Worm (Caenorhabditis elegans) whole organism, young adult: Measurements from ENCODE around the gene Y39A1A.3.

Experiments
- B0035.1 ChIP-seq: sonication (generic microtip); optimal IDR thresholded peaks from 2 replicates; lab custom pipeline; 2016; ENCODE audit warnings: missing genetic modification characterization, mild to moderate bottlenecking, missing compliant biosample characterization, missing genotype, missing genetic modification reagents
- D2030.7 ChIP-seq: fragments of 200-800 bp; sonication (Bioruptor generic); IDR thresholded peaks from 2 replicates; pipeline ENCODE4 v1.3.6; 2022; ENCODE audit warnings: missing genetic modification reagents, missing genetic modification characterization, missing compliant biosample characterization
- F10E7.11 ChIP-seq: sonication (generic microtip); optimal IDR thresholded peaks from 2 replicates; lab custom pipeline; 2017; ENCODE audit warnings: mild to moderate bottlenecking, missing genetic modification characterization, moderate library complexity, missing compliant biosample characterization
- K11D2.4 ChIP-seq: fragments of 200-800 bp; sonication (Bioruptor generic); IDR thresholded peaks from 2 replicates; pipeline ENCODE4 v1.3.6; 2022; ENCODE audit warnings: missing genetic modification reagents, missing genetic modification characterization, missing compliant biosample characterization
- Y95B8A.8 ChIP-seq: fragments of 200-800 bp; sonication (Bioruptor generic); IDR thresholded peaks from 2 replicates; pipeline ENCODE4 v1.3.6; 2022; ENCODE audit warnings: missing genetic modification reagents, missing genetic modification characterization, missing compliant biosample characterization
- atf-7 ChIP-seq: sonication (generic microtip); optimal IDR thresholded peaks from 2 replicates; lab custom pipeline; 2017; ENCODE audit warnings: mild to moderate bottlenecking, missing genetic modification characterization, missing compliant biosample characterization
- attf-3 ChIP-seq: fragments of 200-800 bp; sonication (Bioruptor generic); conservative IDR thresholded peaks from 2 replicates; pipeline ENCODE4 v1.3.6; 2022; ENCODE audit warnings: missing genetic modification reagents, missing genetic modification characterization, missing compliant biosample characterization
- attf-6 ChIP-seq: fragments of 200-800 bp; sonication (Bioruptor generic); IDR thresholded peaks from 2 replicates; pipeline ENCODE4 v1.3.6; 2022; ENCODE audit warnings: missing genetic modification reagents, missing genetic modification characterization, missing compliant biosample characterization
- cebp-1 ChIP-seq, 2 experiments: fragments of 200-800 bp in 1 of 2; sonication (Bioruptor generic) in 1 of 2; sonication (generic microtip) in 1 of 2; IDR thresholded peaks in 1 of 2; optimal IDR thresholded peaks in 1 of 2; 2 replicates each; pipeline versions ENCODE4 v1.3.6 to Lab custom; 2017 to 2022; ENCODE audit warnings: missing compliant biosample characterization in 2 of 2, missing genetic modification characterization in 2 of 2, mild to moderate bottlenecking in 1 of 2, missing genetic modification reagents in 1 of 2, moderate library complexity in 1 of 2
- cebp-2 ChIP-seq: fragments of 200-800 bp; sonication (Bioruptor generic); IDR thresholded peaks from 2 replicates; pipeline ENCODE4 v1.3.6; 2022; ENCODE audit warnings: missing genetic modification characterization, missing compliant biosample characterization
- dox-1 ChIP-seq: fragments of 200-800 bp; sonication (Bioruptor generic); IDR thresholded peaks from 2 replicates; pipeline ENCODE4 v1.3.6; 2022; ENCODE audit warnings: missing genetic modification reagents, missing genetic modification characterization, missing compliant biosample characterization
- dpff-1 ChIP-seq: sonication (generic microtip); optimal IDR thresholded peaks from 2 replicates; lab custom pipeline; 2017; ENCODE audit warnings: mild to moderate bottlenecking, missing genetic modification characterization, missing compliant biosample characterization
- egl-44 ChIP-seq: fragments of 200-800 bp; sonication (Bioruptor generic); IDR thresholded peaks from 2 replicates; pipeline ENCODE4 v1.3.6; 2022; ENCODE audit warnings: missing genetic modification reagents, missing genetic modification characterization, missing compliant biosample characterization
- fkh-3 ChIP-seq: sonication (generic microtip); optimal IDR thresholded peaks from 2 replicates; lab custom pipeline; 2016; ENCODE audit warnings: mild to moderate bottlenecking, missing genetic modification characterization, missing compliant biosample characterization
- gei-17 ChIP-seq: fragments of 200-800 bp; sonication (Bioruptor generic); optimal IDR thresholded peaks from 2 replicates; lab custom pipeline; 2018; ENCODE audit warnings: mild to moderate bottlenecking, missing genetic modification characterization, missing compliant biosample characterization
- hmg-1.2 ChIP-seq: fragments of 200-800 bp; sonication (Bioruptor generic); IDR thresholded peaks from 2 replicates; pipeline ENCODE4 v1.3.6; 2022; ENCODE audit warnings: missing genetic modification reagents, missing genetic modification characterization, missing compliant biosample characterization
- lin-26 ChIP-seq: fragments of 200-800 bp; sonication (Bioruptor generic); IDR thresholded peaks from 2 replicates; pipeline ENCODE4 v1.3.6; 2022; ENCODE audit warnings: missing genetic modification reagents, missing genetic modification characterization, missing compliant biosample characterization
- lin-35 ChIP-seq, 3 experiments: fragments of 150-350 bp in 2 of 3; sonication (generic microtip) in 1 of 3; optimal IDR thresholded peaks; 2 replicates each; lab custom pipeline; 2014 to 2018; ENCODE audit warnings: missing biosample characterization in 3 of 3, missing genetic modification characterization in 3 of 3, missing genetic modification reagents in 3 of 3
- lin-54 ChIP-seq: fragments of 200-800 bp; sonication (Bioruptor generic); optimal IDR thresholded peaks from 2 replicates; lab custom pipeline; 2018; ENCODE audit warnings: mild to moderate bottlenecking, missing genetic modification characterization, missing compliant biosample characterization
- madf-6 ChIP-seq: fragments of 200-800 bp; sonication (Bioruptor generic); IDR thresholded peaks from 2 replicates; pipeline ENCODE4 v1.3.6; 2022; ENCODE audit warnings: missing genetic modification reagents, missing genetic modification characterization, missing compliant biosample characterization
- mel-28 ChIP-seq: sonication (generic microtip); optimal IDR thresholded peaks from 2 replicates; lab custom pipeline; 2016; ENCODE audit warnings: borderline replicate concordance, mild to moderate bottlenecking, missing genetic modification characterization, missing compliant biosample characterization
- mes-4 ChIP-seq: sonication (generic microtip); optimal IDR thresholded peaks from 2 replicates; lab custom pipeline; 2016; ENCODE audit warnings: missing genotype, missing genetic modification characterization, missing compliant biosample characterization
- nfyb-1 ChIP-seq: fragments of 200-800 bp; sonication (Bioruptor generic); IDR thresholded peaks from 2 replicates; pipeline ENCODE4 v1.3.6; 2022; ENCODE audit warnings: missing genetic modification reagents, missing genetic modification characterization, missing compliant biosample characterization
- pha-4 ChIP-seq: fragments of 150-350 bp; sonication (generic microtip); optimal IDR thresholded peaks from 2 replicates; lab custom pipeline; 2014; ENCODE audit warnings: missing biosample characterization, missing genetic modification reagents, missing genetic modification characterization
- sptf-2 ChIP-seq: fragments of 200-800 bp; sonication (Bioruptor generic); optimal IDR thresholded peaks from 2 replicates; lab custom pipeline; 2018; ENCODE audit warnings: mild to moderate bottlenecking, missing genetic modification characterization, missing compliant biosample characterization
- tbx-9 ChIP-seq: sonication (generic microtip); optimal IDR thresholded peaks from 2 replicates; lab custom pipeline; 2016; ENCODE audit warnings: borderline replicate concordance, missing genetic modification characterization, inconsistent platforms, missing compliant biosample characterization
- tlf-1 ChIP-seq: fragments of 200-800 bp; sonication (Bioruptor generic); optimal IDR thresholded peaks from 2 replicates; lab custom pipeline; 2018; ENCODE audit warnings: mild to moderate bottlenecking, missing genetic modification characterization, missing compliant biosample characterization
- unc-130 ChIP-seq: sonication (generic microtip); optimal IDR thresholded peaks from 2 replicates; lab custom pipeline; 2016; ENCODE audit warnings: missing genetic modification reagents, missing genetic modification characterization, missing compliant biosample characterization
- xnd-1 ChIP-seq: sonication (generic microtip); optimal IDR thresholded peaks from 2 replicates; lab custom pipeline; 2016; ENCODE audit warnings: missing genotype, missing genetic modification reagents, missing genetic modification characterization, missing compliant biosample characterization
- zim-3 ChIP-seq: sonication (generic microtip); optimal IDR thresholded peaks from 2 replicates; lab custom pipeline; 2017; ENCODE audit warnings: mild to moderate bottlenecking, missing genetic modification characterization, moderate library complexity, missing compliant biosample characterization
- ztf-18 ChIP-seq: sonication (generic microtip); optimal IDR thresholded peaks from 2 replicates; lab custom pipeline; 2016; ENCODE audit warnings: missing genotype, mild to moderate bottlenecking, missing genetic modification characterization, missing compliant biosample characterization
- ztf-22 ChIP-seq: fragments of 200-800 bp; sonication (Bioruptor generic); optimal IDR thresholded peaks from 2 replicates; lab custom pipeline; 2018; ENCODE audit warnings: mild to moderate bottlenecking, missing genetic modification characterization, moderate library complexity, missing compliant biosample characterization

Gene Y39A1A.3

DNA sequence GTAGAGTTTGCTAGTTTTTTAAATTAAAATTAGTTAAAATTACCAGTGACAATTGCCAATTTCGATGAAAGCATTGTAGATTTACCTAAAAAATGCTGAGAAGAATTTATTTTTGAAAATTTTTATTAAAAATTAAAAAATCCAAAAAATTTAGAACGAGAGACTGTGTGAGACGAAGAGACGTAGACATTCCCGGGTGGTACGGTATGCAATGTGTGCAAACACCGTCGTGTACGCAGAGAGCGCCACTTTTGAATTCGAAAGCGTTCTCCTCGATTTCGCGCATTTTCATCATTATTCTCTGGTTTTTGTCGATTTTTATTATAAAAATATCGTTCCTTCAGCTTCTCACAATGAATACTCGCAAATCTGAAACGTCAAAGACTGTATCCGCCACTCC lies 46.5 kb upstream of the Y39A1A.3 start, which contains the start of the genes dhs-11 and orc-1 (continued):
- peak; percentile 87 for TF ChIP-seq D2030.7 (GFP tag; lab: Robert Waterston, UW)
- TF ChIP-seq hmg-1.2 (GFP tag; lab: Robert Waterston, UW) = peak; percentile 99
- no peak for TF ChIP-seq fkh-3 (tag; lab: Kevin White, UChicago)
- peak; percentile 17 for TF ChIP-seq xnd-1 (tag; lab: Kevin White, UChicago)
- no peak for TF ChIP-seq ztf-18 (tag; lab: Kevin White, UChicago)
- no peak for TF ChIP-seq gei-17 (GFP tag; lab: Kevin White, UChicago)
- TF ChIP-seq attf-3 (GFP tag; lab: Robert Waterston, UW) = no peak
- TF ChIP-seq attf-6 (GFP tag; lab: Robert Waterston, UW) = no peak
- TF ChIP-seq madf-6 (GFP tag; lab: Robert Waterston, UW) = peak; percentile 84
- TF ChIP-seq unc-130 (GFP tag; lab: Kevin White, UChicago) = peak; percentile 24
- peak; percentile 67 for TF ChIP-seq dox-1 (GFP tag; lab: Robert Waterston, UW)
- no peak for TF ChIP-seq nfyb-1 (GFP tag; lab: Robert Waterston, UW)
- peak in 2 of 3 experiments; percentile 20 to 48 for TF ChIP-seq lin-35 (GFP tag; optimal IDR thresholded peaks at IDR 0.05; lab: Kevin White, UChicago)

DNA sequence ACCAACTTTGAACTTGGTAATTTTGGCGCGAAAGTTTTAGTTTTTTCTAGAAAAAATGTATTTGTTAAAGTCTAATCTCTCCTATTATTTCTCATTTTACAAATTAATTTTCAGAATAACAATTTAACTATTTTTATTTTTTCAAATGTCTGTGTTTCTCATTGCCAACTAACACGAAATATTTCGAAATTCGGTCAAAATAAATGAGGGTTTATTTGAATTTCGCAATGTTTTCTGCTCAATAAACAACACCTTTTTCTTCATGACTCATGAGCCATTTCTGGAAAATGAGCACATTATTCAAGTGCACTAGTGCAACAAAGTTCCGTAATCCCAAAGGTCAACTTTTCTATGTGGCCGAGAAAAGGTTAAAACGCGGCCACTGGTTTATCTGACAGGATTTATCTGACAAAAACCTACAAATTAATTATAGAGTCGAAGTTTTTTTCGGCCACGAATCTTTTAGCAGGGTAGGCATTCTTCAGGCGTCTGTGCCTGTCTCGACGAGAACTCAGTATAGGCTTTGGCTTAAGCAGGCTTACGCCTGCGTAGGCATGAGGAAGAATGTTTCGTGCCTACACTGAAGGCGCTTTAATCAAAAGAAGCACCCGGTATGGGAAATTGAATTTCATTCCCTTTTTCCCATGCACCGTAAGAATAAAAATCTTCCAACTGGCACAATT lies 42.2 kb upstream of the Y39A1A.3 start, which contains the start of gene Y39A1A.27:
Y39A1A.27 (plus strand) TSS at position 633 of the 683 bp plus-strand sequence.
- TF ChIP-seq mel-28 (no peak), cebp-1 (GFP tag; IDR thresholded peaks at IDR 0.05; lab: Robert Waterston, UW) (no peak), cebp-1 (tag; optimal IDR thresholded peaks at IDR 0.05; lab: Kevin White, UChicago) (peak; percentile 87)

DNA sequence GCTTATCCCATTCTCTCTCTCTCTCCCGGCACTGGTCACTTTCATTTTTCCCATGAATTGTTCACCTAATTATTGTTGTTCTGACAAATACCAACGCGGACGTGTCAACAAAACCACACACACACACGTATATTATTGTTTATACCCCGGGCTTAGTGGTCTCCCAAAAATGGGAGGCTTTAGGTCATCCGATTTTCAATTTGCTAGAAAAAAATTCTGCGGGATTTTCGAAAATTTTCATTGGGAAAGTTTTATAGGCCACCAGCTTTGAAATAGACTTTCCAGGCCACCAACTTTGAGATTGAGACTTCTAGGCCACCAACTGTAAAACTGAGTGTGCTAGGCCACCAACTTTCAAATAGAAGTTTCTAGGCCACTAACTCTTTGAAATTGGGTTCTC lies 41.6 kb upstream of the Y39A1A.3 start:
- TF ChIP-seq hmg-1.2 (GFP tag; lab: Robert Waterston, UW) (0 out of 2 replicates have a peak, but pooled peaks have one; percentile 24), madf-6 (GFP tag; lab: Robert Waterston, UW) (no peak)

DNA sequence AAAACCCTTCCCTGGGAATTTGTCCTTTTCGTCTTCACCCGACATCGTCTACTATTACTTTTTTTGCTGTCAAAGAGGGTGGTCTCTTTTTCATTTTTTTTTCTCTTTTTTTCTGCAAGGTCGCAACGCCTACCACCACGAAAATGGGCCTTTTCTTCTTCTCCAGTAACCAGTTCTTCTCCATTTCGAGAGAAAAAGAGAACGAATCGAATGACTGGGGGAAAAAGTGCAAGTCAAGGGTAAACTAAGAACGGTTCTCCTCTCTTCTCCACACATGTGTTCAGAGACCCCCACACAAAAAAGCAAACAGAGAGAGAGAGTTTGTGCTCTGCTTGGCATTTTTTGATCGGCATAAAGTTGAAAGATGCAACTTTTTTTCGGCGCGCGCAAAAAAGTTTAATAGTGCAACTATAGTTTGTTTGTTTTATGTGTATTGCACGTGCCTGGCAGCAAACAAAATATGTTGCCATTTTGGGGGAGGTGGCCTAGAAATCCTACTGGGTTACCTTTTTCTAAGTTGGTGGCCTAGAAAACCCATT lies 40.3 kb upstream of the Y39A1A.3 start:
- TF ChIP-seq pha-4 = no peak
- TF ChIP-seq dox-1 (GFP tag; lab: Robert Waterston, UW) = no peak
- no peak for TF ChIP-seq xnd-1 (tag; lab: Kevin White, UChicago)
- no peak for TF ChIP-seq B0035.1
- TF ChIP-seq tbx-9 (tag; lab: Kevin White, UChicago) = no peak
- TF ChIP-seq lin-26 (GFP tag; lab: Robert Waterston, UW) = no peak
- TF ChIP-seq dpff-1 (tag; lab: Kevin White, UChicago) = no peak
- no peak for TF ChIP-seq cebp-2 (GFP tag; lab: Robert Waterston, UW)
- no peak for TF ChIP-seq lin-35 (GFP tag; optimal IDR thresholded peaks at IDR 0.05; lab: Kevin White, UChicago)
- TF ChIP-seq K11D2.4 (GFP tag; lab: Robert Waterston, UW) = no peak
- TF ChIP-seq D2030.7 (GFP tag; lab: Robert Waterston, UW) = no peak
- no peak for TF ChIP-seq F10E7.11
- no peak for TF ChIP-seq fkh-3 (tag; lab: Kevin White, UChicago)
- TF ChIP-seq ztf-22 (GFP tag; lab: Kevin White, UChicago) = no peak
- no peak for TF ChIP-seq sptf-2 (GFP tag; lab: Kevin White, UChicago)

DNA sequence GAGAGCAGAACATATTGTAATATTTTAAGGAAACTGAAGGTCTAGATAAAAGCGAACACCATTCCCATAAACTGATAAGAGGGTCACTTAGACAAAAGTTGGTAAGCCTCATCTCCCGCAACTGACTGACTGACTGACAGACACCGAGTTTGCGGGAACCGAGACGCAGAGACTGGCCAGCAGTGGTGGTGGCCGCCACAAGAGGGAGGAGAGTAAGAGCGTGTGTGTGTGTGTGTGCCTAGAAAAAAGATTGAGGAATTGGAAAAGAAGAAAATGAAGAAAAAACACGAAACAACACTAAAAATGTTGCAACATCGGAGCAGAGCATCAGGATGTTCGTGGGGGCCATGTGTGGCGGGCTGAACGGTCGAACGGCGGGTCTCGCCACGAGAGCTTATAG lies 38.3 kb upstream of the Y39A1A.3 start:
- no peak for TF ChIP-seq tlf-1 (GFP tag; lab: Kevin White, UChicago)
- no peak for TF ChIP-seq cebp-2 (GFP tag; lab: Robert Waterston, UW)
- TF ChIP-seq Y95B8A.8 (GFP tag; lab: Robert Waterston, UW) = no peak
- TF ChIP-seq mes-4 (tag; lab: Kevin White, UChicago) = no peak
- TF ChIP-seq zim-3 = no peak
- TF ChIP-seq atf-7 (tag; lab: Kevin White, UChicago) = no peak
- no peak for TF ChIP-seq egl-44
- TF ChIP-seq lin-54 (GFP tag; lab: Kevin White, UChicago) = no peak
